Worm (Caenorhabditis elegans): ENCODE data around the gene hse-5.

Gene hse-5

DNA sequence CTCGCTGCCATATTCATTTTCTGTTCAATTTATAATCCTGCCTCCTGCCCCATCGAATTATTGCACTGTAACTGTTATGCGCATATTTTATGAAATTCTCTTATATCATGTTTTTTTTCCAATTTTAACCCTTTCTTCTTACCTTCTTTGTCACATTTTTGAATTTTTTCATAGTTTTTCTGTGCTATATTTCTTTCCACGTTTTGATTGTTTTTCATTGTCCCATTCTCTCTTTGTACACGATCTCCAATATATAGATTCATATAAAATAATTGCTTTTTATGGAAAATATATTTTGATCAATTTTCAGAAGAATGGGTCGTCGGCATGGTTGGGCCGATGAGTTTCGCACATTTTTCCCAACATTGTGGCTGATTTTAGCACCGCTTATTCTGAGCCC is 4.7 kb downstream of the hse-5 start, which contains the start of gene B0285.6:
B0285.6 (plus strand) TSS at position 301 of the 400 bp plus-strand sequence.
- TF ChIP-seq pha-4 (GFP tag; IDR thresholded peaks at IDR 0.05) (no peak), pha-4 (tag; optimal IDR thresholded peaks at IDR 0.05) (no peak), dmd-8 (GFP tag; IDR thresholded peaks at IDR 0.05) (no peak), nhr-102 (tag; optimal IDR thresholded peaks at IDR 0.05) (no peak), hif-1 (tag; optimal IDR thresholded peaks at IDR 0.05) (no peak), F26F4.8 (GFP tag; conservative IDR thresholded peaks at IDR 0.05) (no peak), nhr-41 (GFP tag; IDR thresholded peaks at IDR 0.05) (no peak), zfp-2 (tag; optimal IDR thresholded peaks at IDR 0.05) (no peak), dpl-1 (GFP tag; optimal IDR thresholded peaks at IDR 0.05) (no peak)

DNA sequence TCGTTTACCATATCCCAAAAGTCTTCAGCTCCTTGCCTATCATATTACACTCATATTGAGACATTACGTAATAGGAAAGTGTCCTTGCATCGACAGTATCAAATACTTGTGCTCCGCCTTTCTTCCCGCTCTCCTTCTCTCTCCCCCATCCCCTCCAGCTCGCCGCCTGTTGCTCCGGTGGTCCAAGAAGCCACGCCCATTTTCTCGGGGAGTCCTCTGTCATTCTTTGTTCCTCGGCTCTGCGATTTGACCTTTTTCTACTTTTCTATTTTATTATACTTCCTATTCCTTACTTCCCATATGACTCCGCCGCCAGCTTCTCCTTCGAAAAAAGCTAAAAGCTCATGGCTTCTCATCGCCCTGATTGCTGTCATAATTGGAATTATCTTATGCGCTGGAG is 11.2 kb downstream of the hse-5 start, which contains the start of gene mnp-1:
mnp-1 (plus strand) TSS at position 211 of the 400 bp plus-strand sequence.
- TF ChIP-seq set-16 (GFP tag; IDR thresholded peaks at IDR 0.05) (peak; percentile 65), nhr-77 (tag; optimal IDR thresholded peaks at IDR 0.05) (no peak), vab-7 (GFP tag; IDR thresholded peaks at IDR 0.05) (no peak)

DNA sequence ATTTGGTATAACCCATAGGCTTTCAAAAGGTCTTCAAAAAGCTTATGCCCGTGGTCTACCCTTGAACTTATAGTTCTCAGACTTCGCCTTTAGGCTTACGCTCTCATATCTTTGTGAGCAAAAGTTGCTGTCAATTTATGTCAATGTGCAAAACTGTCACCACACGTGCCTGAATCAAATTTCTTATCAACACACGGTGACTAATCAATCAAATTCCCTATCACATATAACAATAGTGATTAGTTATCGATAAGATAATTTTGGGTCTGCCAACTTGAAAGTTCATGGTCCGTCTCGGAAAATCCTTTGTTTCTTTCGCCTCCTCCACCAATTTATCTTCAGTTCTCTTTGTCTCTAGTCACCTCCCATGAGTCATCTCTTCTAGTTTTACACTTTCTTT is 12.3 kb downstream of the hse-5 start:
- TF ChIP-seq mxl-3 (GFP tag; optimal IDR thresholded peaks at IDR 0.05) (peak; percentile 14), pqm-1 (tag; optimal IDR thresholded peaks at IDR 0.05) (peak; percentile 72), aha-1 (tag) (no peak)

ce11 chrIII:4358345-4358744 is 13.2 kb downstream of the hse-5 start:
- no peak for TF ChIP-seq R02D3.7 (tag; optimal IDR thresholded peaks at IDR 0.05)
- no peak for TF ChIP-seq duxl-1 (tag; optimal IDR thresholded peaks at IDR 0.05; ENCODE audit: poor library complexity)
- TF ChIP-seq T26A8.4 (GFP tag; IDR thresholded peaks at IDR 0.05) = no peak
- TF ChIP-seq tra-1 (GFP tag; IDR thresholded peaks at IDR 0.05) = no peak
- no peak for TF ChIP-seq unc-62 (GFP tag; optimal IDR thresholded peaks at IDR 0.05 in 1 of 2)
- no peak for TF ChIP-seq unc-62 (tag; optimal IDR thresholded peaks at IDR 0.05)
- TF ChIP-seq mxl-2 (GFP tag; conservative IDR thresholded peaks at IDR 0.05) = no peak
- no peak for TF ChIP-seq nhr-28 (tag; optimal IDR thresholded peaks at IDR 0.05)
- no peak for TF ChIP-seq Y5F2A.4 (GFP tag; optimal IDR thresholded peaks at IDR 0.05)
- no peak for TF ChIP-seq lin-39 (tag; optimal IDR thresholded peaks at IDR 0.05)
- no peak for TF ChIP-seq Y75B8A.6 (GFP tag; IDR thresholded peaks at IDR 0.05)
- TF ChIP-seq zag-1 (tag; optimal IDR thresholded peaks at IDR 0.05) = no peak
- TF ChIP-seq nhr-102 (tag; optimal IDR thresholded peaks at IDR 0.05) = no peak
- TF ChIP-seq lir-3 (tag; optimal IDR thresholded peaks at IDR 0.05) = no peak

DNA sequence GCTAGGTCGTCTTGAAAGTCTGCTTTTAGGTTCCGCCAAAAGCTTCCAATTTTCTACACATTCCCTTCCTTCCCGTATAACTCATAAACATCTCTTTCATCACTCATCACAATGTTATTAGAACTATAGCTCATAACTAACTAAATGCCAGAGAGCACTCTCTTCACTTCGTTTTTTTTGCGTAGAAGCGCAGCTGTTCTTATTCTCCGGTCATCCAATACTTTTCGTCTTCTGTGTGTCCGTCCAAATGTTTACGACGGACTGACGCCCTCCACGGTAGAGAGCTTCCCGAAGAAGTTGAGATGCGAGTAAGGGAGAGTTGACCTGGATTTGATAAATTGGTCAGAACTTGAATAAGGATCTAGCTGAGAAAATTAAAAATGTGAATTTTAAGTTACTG is 14.1 kb downstream of the hse-5 start:
- peak; percentile 70 for TF ChIP-seq aha-1 (tag)
- no peak for TF ChIP-seq dpl-1 (GFP tag; optimal IDR thresholded peaks at IDR 0.05)
- no peak for TF ChIP-seq lin-1 (GFP tag; IDR thresholded peaks at IDR 0.05)
- no peak for TF ChIP-seq F49E8.2 (tag; optimal IDR thresholded peaks at IDR 0.05; ENCODE audit: borderline replicate concordance)
- TF ChIP-seq unc-62 (GFP tag; optimal IDR thresholded peaks at IDR 0.05 in 1 of 2) = peak in 1 of 2 experiments; percentile 42
- no peak for TF ChIP-seq unc-62 (tag; optimal IDR thresholded peaks at IDR 0.05)
- no peak for TF ChIP-seq zfp-2 (tag; optimal IDR thresholded peaks at IDR 0.05)
- no peak for TF ChIP-seq pha-4 (GFP tag; IDR thresholded peaks at IDR 0.05)
- no peak for TF ChIP-seq pha-4 (tag; optimal IDR thresholded peaks at IDR 0.05)
- TF ChIP-seq spr-3 (GFP tag; optimal IDR thresholded peaks at IDR 0.05) = no peak
- no peak for TF ChIP-seq R02D3.7 (tag; optimal IDR thresholded peaks at IDR 0.05)
- no peak for TF ChIP-seq hlh-11 (tag; optimal IDR thresholded peaks at IDR 0.05)
- no peak for TF ChIP-seq F37D6.2 (tag; optimal IDR thresholded peaks at IDR 0.05)
- no peak for TF ChIP-seq lir-3 (tag; optimal IDR thresholded peaks at IDR 0.05)
- no peak for TF ChIP-seq Y105C5A.15 (GFP tag; IDR thresholded peaks at IDR 0.05)
- no peak for TF ChIP-seq nhr-48 (tag; optimal IDR thresholded peaks at IDR 0.05)
- no peak for TF ChIP-seq set-16 (GFP tag; IDR thresholded peaks at IDR 0.05)
- TF ChIP-seq nhr-42 (GFP tag; IDR thresholded peaks at IDR 0.05) = no peak
- TF ChIP-seq skn-1 (tag; optimal IDR thresholded peaks at IDR 0.05) = no peak
